Worm (Caenorhabditis elegans): Measurements from ENCODE around the gene hda-4.

ce11 chrX:16705607-16706006, 23.8 kb upstream of the hda-4 start:
- no peak for TF ChIP-seq lin-13 (GFP tag; optimal IDR thresholded peaks at IDR 0.05)
- no peak for TF ChIP-seq nhr-11 (tag; optimal IDR thresholded peaks at IDR 0.05)
- TF ChIP-seq nhr-25 (tag; optimal IDR thresholded peaks at IDR 0.05) = no peak
- TF ChIP-seq elt-3 (tag; optimal IDR thresholded peaks at IDR 0.05) = no peak
- no peak for TF ChIP-seq ceh-82 (tag; optimal IDR thresholded peaks at IDR 0.05)
- TF ChIP-seq nhr-21 (tag; optimal IDR thresholded peaks at IDR 0.05) = no peak
- no peak for TF ChIP-seq ztf-11 (tag; optimal IDR thresholded peaks at IDR 0.05)
- TF ChIP-seq ama-1 (optimal IDR thresholded peaks at IDR 0.05) = no peak
- no peak for TF ChIP-seq elt-1 (tag; optimal IDR thresholded peaks at IDR 0.05)
- no peak for TF ChIP-seq unc-55 (GFP tag; optimal IDR thresholded peaks at IDR 0.05)
- no peak for TF ChIP-seq mdl-1 (tag; optimal IDR thresholded peaks at IDR 0.05)

Measured in whole organism, L2 larva.